Fruit fly (Drosophila melanogaster) whole organism, adult: ENCODE measurements around the gene Vsx1.

Experiments used
- CG11617 ChIP-seq: fragments of 200-800 bp; sonication (Bioruptor generic); optimal IDR thresholded peaks from 2 replicates; lab custom pipeline; 2017; ENCODE audit warnings: mild to moderate bottlenecking, missing biosample characterization, missing genetic modification reagents, missing genetic modification characterization
- CG12768 ChIP-seq: fragments of 200-800 bp; sonication (Bioruptor generic); optimal IDR thresholded peaks from 2 replicates; lab custom pipeline; 2017; ENCODE audit warnings: missing biosample characterization, missing genetic modification characterization, mild to moderate bottlenecking, moderate library complexity, missing genetic modification reagents
- CG14711 ChIP-seq: fragments of 200-800 bp; sonication (Bioruptor generic); optimal IDR thresholded peaks from 2 replicates; lab custom pipeline; 2018; ENCODE audit warnings: missing biosample characterization, mild to moderate bottlenecking, missing genetic modification characterization, moderate library complexity
- CG1620 ChIP-seq: fragments of 200-800 bp; sonication (Bioruptor generic); optimal IDR thresholded peaks from 2 replicates; lab custom pipeline; 2016; ENCODE audit warnings: missing biosample characterization, missing genetic modification characterization
- CG33017 ChIP-seq: fragments of 200-800 bp; sonication (Bioruptor generic); optimal IDR thresholded peaks from 2 replicates; lab custom pipeline; 2018; ENCODE audit warnings: missing biosample characterization, mild to moderate bottlenecking, missing genetic modification characterization, moderate library complexity
- CG5204 ChIP-seq: fragments of 200-800 bp; sonication (Bioruptor generic); optimal IDR thresholded peaks from 2 replicates; lab custom pipeline; 2016; ENCODE audit warnings: missing biosample characterization, missing genetic modification characterization
- CG7045 ChIP-seq: fragments of 200-800 bp; sonication (Bioruptor generic); optimal IDR thresholded peaks from 2 replicates; lab custom pipeline; 2017; ENCODE audit warnings: missing biosample characterization, mild to moderate bottlenecking, missing genetic modification characterization
- CG7101 ChIP-seq: fragments of 200-800 bp; sonication (Bioruptor generic); optimal IDR thresholded peaks from 2 replicates; lab custom pipeline; 2018; ENCODE audit warnings: missing biosample characterization, mild to moderate bottlenecking, missing genetic modification characterization, moderate library complexity
- Clk ChIP-seq: fragments of 200-800 bp; sonication (Bioruptor generic); optimal IDR thresholded peaks from 2 replicates; lab custom pipeline; 2017; ENCODE audit warnings: missing biosample characterization, missing genetic modification characterization
- Crg-1 ChIP-seq: fragments of 200-800 bp; sonication (Bioruptor generic); optimal IDR thresholded peaks from 2 replicates; lab custom pipeline; 2016; ENCODE audit warnings: missing biosample characterization, missing genetic modification characterization
- Hr96 ChIP-seq: fragments of 200-800 bp; sonication (Bioruptor generic); optimal IDR thresholded peaks from 2 replicates; lab custom pipeline; 2016; ENCODE audit warnings: missing biosample characterization, missing genetic modification characterization
- Mnt ChIP-seq: fragments of 200-800 bp; sonication (Bioruptor generic); optimal IDR thresholded peaks from 2 replicates; lab custom pipeline; 2016; ENCODE audit warnings: missing biosample characterization, mild to moderate bottlenecking, missing genetic modification characterization
- bab1 ChIP-seq: fragments of 200-800 bp; sonication (Bioruptor generic); optimal IDR thresholded peaks from 3 replicates; lab custom pipeline; 2019; ENCODE audit warnings: missing biosample characterization, mild to moderate bottlenecking, missing genetic modification characterization, moderate library complexity
- cic ChIP-seq: fragments of 200-800 bp; sonication (Bioruptor generic); optimal IDR thresholded peaks from 2 replicates; lab custom pipeline; 2017; ENCODE audit warnings: missing biosample characterization, mild to moderate bottlenecking, missing genetic modification characterization, moderate library complexity
- cnc ChIP-seq, 2 experiments: fragments of >200 bp; optimal IDR thresholded peaks; 2 replicates each; lab custom pipeline; 2017
- kay ChIP-seq: fragments of 200-800 bp; sonication (Bioruptor generic); peaks from one replicate; lab custom pipeline; 2016; ENCODE audit warnings: missing biosample characterization, missing genetic modification characterization, borderline replicate concordance
- ovo ChIP-seq: fragments of 200-800 bp; sonication (Bioruptor generic); optimal IDR thresholded peaks from 2 replicates; lab custom pipeline; 2016; ENCODE audit warnings: missing biosample characterization, missing genetic modification characterization
- pad ChIP-seq: fragments of 200-800 bp; sonication (Bioruptor generic); optimal IDR thresholded peaks from 3 replicates; lab custom pipeline; 2017; ENCODE audit warnings: missing biosample characterization, missing genetic modification characterization, mild to moderate bottlenecking, moderate library complexity, missing genetic modification reagents
- tj ChIP-seq: fragments of 200-800 bp; sonication (Bioruptor generic); optimal IDR thresholded peaks from 3 replicates; lab custom pipeline; 2017; ENCODE audit warnings: missing biosample characterization, mild to moderate bottlenecking, missing genetic modification characterization, moderate library complexity
- toe ChIP-seq: fragments of 200-800 bp; sonication (Bioruptor generic); optimal IDR thresholded peaks from 2 replicates; lab custom pipeline; 2016; ENCODE audit warnings: missing biosample characterization, missing genetic modification characterization

Vsx1 gene

dm6 chrX:5602308-5602707 lies 8.3 kb downstream of the Vsx1 start:
- TF ChIP-seq CG7045 (GFP tag; lab: Kevin White, UChicago) (no peak), CG5204 (GFP tag; lab: Kevin White, UChicago) (no peak), tj (GFP tag; lab: Kevin White, UChicago) (no peak), bab1 (no peak), CG14711 (tag; lab: Kevin White, UChicago) (no peak), cnc (optimal IDR thresholded peaks at IDR 0.05; lab: Kevin White, UChicago) (no peak), CG12768 (GFP tag; lab: Kevin White, UChicago) (no peak), Crg-1 (GFP tag; lab: Kevin White, UChicago) (no peak)

dm6 chrX:5603009-5603408 lies 9.0 kb downstream of the Vsx1 start:
- no peak for TF ChIP-seq CG12768 (GFP tag; lab: Kevin White, UChicago)
- no peak for TF ChIP-seq CG1620 (GFP tag; lab: Kevin White, UChicago)
- no peak for TF ChIP-seq kay (GFP tag; lab: Kevin White, UChicago)
- no peak for TF ChIP-seq CG7045 (GFP tag; lab: Kevin White, UChicago)
- no peak for TF ChIP-seq pad (GFP tag; lab: Kevin White, UChicago)
- no peak for TF ChIP-seq CG33017 (tag; lab: Kevin White, UChicago)
- TF ChIP-seq ovo (GFP tag; lab: Kevin White, UChicago), result no peak

- no peak for TF ChIP-seq tj (GFP tag; lab: Kevin White, UChicago)
These were observed 10.1 kb downstream of the Vsx1 start for dm6 chrX:5604181-5604580.

dm6 chrX:5606324-5606723 lies 12.3 kb downstream of the Vsx1 start:
- no peak for TF ChIP-seq cnc (optimal IDR thresholded peaks at IDR 0.05; lab: Kevin White, UChicago)
- no peak for TF ChIP-seq CG5204 (GFP tag; lab: Kevin White, UChicago)
- no peak for TF ChIP-seq kay (GFP tag; lab: Kevin White, UChicago)

dm6 chrX:5607647-5608046 lies 13.6 kb downstream of the Vsx1 start:
- TF ChIP-seq Mnt (GFP tag; lab: Kevin White, UChicago) (no peak), pad (GFP tag; lab: Kevin White, UChicago) (peak; percentile 8), CG7101 (no peak)

dm6 chrX:5608472-5608871 lies 14.4 kb downstream of the Vsx1 start:
- TF ChIP-seq CG14711 (tag; lab: Kevin White, UChicago) (no peak), CG1620 (GFP tag; lab: Kevin White, UChicago) (no peak), CG7101 (no peak), cnc (optimal IDR thresholded peaks at IDR 0.05; lab: Kevin White, UChicago) (no peak), Crg-1 (GFP tag; lab: Kevin White, UChicago) (no peak)

- TF ChIP-seq bab1, result no peak
- no peak for TF ChIP-seq CG14711 (tag; lab: Kevin White, UChicago)
- no peak for TF ChIP-seq CG1620 (GFP tag; lab: Kevin White, UChicago)
- TF ChIP-seq Hr96 (GFP tag; lab: Kevin White, UChicago), result no peak
- no peak for TF ChIP-seq CG33017 (tag; lab: Kevin White, UChicago)
- no peak for TF ChIP-seq cic
- no peak for TF ChIP-seq toe
- no peak for TF ChIP-seq Clk (GFP tag; lab: Kevin White, UChicago)
- no peak for TF ChIP-seq CG11617 (GFP tag; lab: Kevin White, UChicago)
- TF ChIP-seq kay (GFP tag; lab: Kevin White, UChicago), result no peak
- TF ChIP-seq tj (GFP tag; lab: Kevin White, UChicago), result no peak
- no peak for TF ChIP-seq CG12768 (GFP tag; lab: Kevin White, UChicago)
- TF ChIP-seq Crg-1 (GFP tag; lab: Kevin White, UChicago), result no peak
- no peak for TF ChIP-seq cnc (optimal IDR thresholded peaks at IDR 0.05; lab: Kevin White, UChicago)
- TF ChIP-seq CG7101, result no peak
- no peak for TF ChIP-seq ovo (GFP tag; lab: Kevin White, UChicago)
- TF ChIP-seq CG7045 (GFP tag; lab: Kevin White, UChicago), result no peak
- TF ChIP-seq pad (GFP tag; lab: Kevin White, UChicago), result no peak
These were observed 18.9 kb downstream of the Vsx1 start for dm6 chrX:5612977-5613376.

dm6 chrX:5614367-5614766 lies 20.3 kb downstream of the Vsx1 start, which contains the start of gene CG34435:
Gene CG34435 (minus strand): TSS chrX:5614467.
- TF ChIP-seq kay (GFP tag; lab: Kevin White, UChicago), result no peak
- no peak for TF ChIP-seq CG12768 (GFP tag; lab: Kevin White, UChicago)
- TF ChIP-seq Clk (GFP tag; lab: Kevin White, UChicago), result no peak
- TF ChIP-seq toe, result no peak
- no peak for TF ChIP-seq Crg-1 (GFP tag; lab: Kevin White, UChicago)
- TF ChIP-seq CG7045 (GFP tag; lab: Kevin White, UChicago), result no peak
